Worm (Caenorhabditis elegans): ENCODE data around the gene unc-83.

The unc-83 gene

ce11 chrV:6458302-6458998 is 6.4 kb upstream of the unc-83 start:
- TF ChIP-seq snpc-4 (GFP tag; optimal IDR thresholded peaks at IDR 0.05): no peak
- no peak for TF ChIP-seq snpc-4 (tag; optimal IDR thresholded peaks at IDR 0.05)
- TF ChIP-seq D2030.7 (GFP tag; IDR thresholded peaks at IDR 0.05): no peak
- no peak for TF ChIP-seq dpff-1 (tag; optimal IDR thresholded peaks at IDR 0.05)
- TF ChIP-seq ceh-91 (GFP tag; IDR thresholded peaks at IDR 0.05): no peak

- no peak for TF ChIP-seq athp-1 (tag; optimal IDR thresholded peaks at IDR 0.05)
Measured at ce11 chrV:6461250-6461649, 3.6 kb upstream of the unc-83 start.

- TF ChIP-seq hmg-1.2 (GFP tag; IDR thresholded peaks at IDR 0.05) (peak; percentile 22; the same call in 1 of the 2 replicates), chd-7 (tag; optimal IDR thresholded peaks at IDR 0.05) (no peak), lin-40 (tag; optimal IDR thresholded peaks at IDR 0.05) (peak; percentile 7), B0019.2 (GFP tag; conservative IDR thresholded peaks at IDR 0.05) (no peak), nhr-80 (tag; optimal IDR thresholded peaks at IDR 0.05) (peak; percentile 48), ets-4 (GFP tag; optimal IDR thresholded peaks at IDR 0.05) (no peak), F23B12.7 (tag; optimal IDR thresholded peaks at IDR 0.05; ENCODE audit: insufficient read depth) (no peak), attf-5 (GFP tag; optimal IDR thresholded peaks at IDR 0.05) (peak; percentile 30), nhr-120 (GFP tag; IDR thresholded peaks at IDR 0.05) (no peak), die-1 (tag; optimal IDR thresholded peaks at IDR 0.05) (no peak), mxl-1 (tag; optimal IDR thresholded peaks at IDR 0.05) (no peak), Y53F4B.3 (GFP tag; IDR thresholded peaks at IDR 0.05) (no peak)
Measured at ce11 chrV:6462606-6463005, 2.3 kb upstream of the unc-83 start.

ce11 chrV:6464238-6464637 is 627 bp upstream of the unc-83 start:
- no peak for TF ChIP-seq B0035.1 (tag; optimal IDR thresholded peaks at IDR 0.05)
- TF ChIP-seq F39B2.1 (GFP tag; IDR thresholded peaks at IDR 0.05): no peak
- TF ChIP-seq dpl-1 (GFP tag; optimal IDR thresholded peaks at IDR 0.05): no peak
- TF ChIP-seq bed-1 (GFP tag; IDR thresholded peaks at IDR 0.05): no peak
- TF ChIP-seq lir-1 (GFP tag; conservative IDR thresholded peaks at IDR 0.05): no peak
- TF ChIP-seq egrh-3 (GFP tag; IDR thresholded peaks at IDR 0.05): no peak
- TF ChIP-seq T07F8.4 (tag; optimal IDR thresholded peaks at IDR 0.05): no peak
- no peak for TF ChIP-seq F22D6.2 (tag; optimal IDR thresholded peaks at IDR 0.05)
- no peak for TF ChIP-seq tlf-1 (GFP tag; optimal IDR thresholded peaks at IDR 0.05)
- no peak for TF ChIP-seq F33H1.4 (GFP tag; IDR thresholded peaks at IDR 0.05)

- TF ChIP-seq nhr-27 (tag; optimal IDR thresholded peaks at IDR 0.05) (no peak), T26A5.8 (tag; optimal IDR thresholded peaks at IDR 0.05) (no peak), C17E4.6 (GFP tag; IDR thresholded peaks at IDR 0.05) (no peak)
Measured at ce11 chrV:6467676-6468075, 2.8 kb downstream of the unc-83 start.

ce11 chrV:6471208-6471607 is 6.3 kb downstream of the unc-83 start:
- no peak for TF ChIP-seq mes-4 (tag; optimal IDR thresholded peaks at IDR 0.05)
- no peak for TF ChIP-seq T07F8.4 (tag; optimal IDR thresholded peaks at IDR 0.05)
- no peak for TF ChIP-seq tbx-9 (tag; optimal IDR thresholded peaks at IDR 0.05; ENCODE audit: borderline replicate concordance)
- TF ChIP-seq dox-1 (GFP tag; IDR thresholded peaks at IDR 0.05): no peak
- no peak for TF ChIP-seq repo-1 (tag; optimal IDR thresholded peaks at IDR 0.05)
- no peak for TF ChIP-seq Y53G8AR.9 (GFP tag; conservative IDR thresholded peaks at IDR 0.05)
- no peak for TF ChIP-seq ccch-3 (GFP tag; optimal IDR thresholded peaks at IDR 0.05)
- no peak for TF ChIP-seq lir-1 (GFP tag; conservative IDR thresholded peaks at IDR 0.05)
- TF ChIP-seq chd-7 (tag; optimal IDR thresholded peaks at IDR 0.05): no peak
- no peak for TF ChIP-seq snpc-1.1 (tag; optimal IDR thresholded peaks at IDR 0.05; ENCODE audit: insufficient read depth)
- no peak for TF ChIP-seq ztf-26 (tag; optimal IDR thresholded peaks at IDR 0.05)
- no peak for TF ChIP-seq nhr-90 (tag; optimal IDR thresholded peaks at IDR 0.05)

Measured in whole organism, young adult.